Worm (Caenorhabditis elegans) whole organism, mixed stage, embryonic: ENCODE results near the gene F44E2.6.
A peak's percentile ranks its signal among the peaks of the same experiment; 100 is the strongest.

Experiments
- M03D4.4 ChIP-seq: sonication (generic microtip); optimal IDR thresholded peaks from 2 replicates; lab custom pipeline; 2017; ENCODE audit warnings: mild to moderate bottlenecking, missing genetic modification characterization, missing compliant biosample characterization
- bed-3 ChIP-seq: fragments of 200-800 bp; sonication (Bioruptor generic); optimal IDR thresholded peaks from 3 replicates; lab custom pipeline; 2018; ENCODE audit warnings: mild to moderate bottlenecking, missing genetic modification characterization, moderate library complexity, missing compliant biosample characterization
- blmp-1 ChIP-seq: fragments of 150-350 bp; optimal IDR thresholded peaks from 2 replicates; lab custom pipeline; 2014; ENCODE audit warnings: missing biosample characterization, missing genetic modification characterization
- ceh-39 ChIP-seq: fragments of 150-350 bp; optimal IDR thresholded peaks from 2 replicates; lab custom pipeline; 2014; ENCODE audit warnings: missing biosample characterization, missing genetic modification characterization
- ceh-43 ChIP-seq: fragments of 200-800 bp; sonication (Bioruptor generic); optimal IDR thresholded peaks from 2 replicates; lab custom pipeline; 2018; ENCODE audit warnings: mild to moderate bottlenecking, missing genetic modification characterization, moderate library complexity, missing compliant biosample characterization
- ceh-83 ChIP-seq: fragments of 200-800 bp; sonication (Bioruptor generic); optimal IDR thresholded peaks from 2 replicates; lab custom pipeline; 2018; ENCODE audit warnings: mild to moderate bottlenecking, missing genetic modification characterization, missing compliant biosample characterization
- ces-1 ChIP-seq: fragments of 150-350 bp; optimal IDR thresholded peaks from 2 replicates; lab custom pipeline; 2014; ENCODE audit warnings: missing biosample characterization, missing genetic modification reagents, missing genetic modification characterization
- cnd-1 ChIP-seq: fragments of 200-800 bp; sonication (Bioruptor generic); optimal IDR thresholded peaks from 2 replicates; lab custom pipeline; 2018; ENCODE audit warnings: mild to moderate bottlenecking, missing genetic modification characterization, missing compliant biosample characterization
- drap-1 ChIP-seq: fragments of 200-800 bp; sonication (Bioruptor generic); optimal IDR thresholded peaks from 3 replicates; lab custom pipeline; 2018; ENCODE audit warnings: mild to moderate bottlenecking, missing genetic modification characterization, missing compliant biosample characterization
- elt-1 ChIP-seq: sonication (generic microtip); optimal IDR thresholded peaks from 2 replicates; lab custom pipeline; 2017; ENCODE audit warnings: missing genetic modification characterization, mild to moderate bottlenecking, missing compliant biosample characterization, antibody characterized with exemption, moderate library complexity, borderline replicate concordance; ENCODE audit not compliant: insufficient read depth
- elt-3 ChIP-seq: fragments of 150-350 bp; optimal IDR thresholded peaks from 2 replicates; lab custom pipeline; 2014; ENCODE audit warnings: missing biosample characterization, missing genetic modification characterization
- flh-1 ChIP-seq: fragments of 200-800 bp; sonication (Bioruptor generic); optimal IDR thresholded peaks from 2 replicates; lab custom pipeline; 2018; ENCODE audit warnings: mild to moderate bottlenecking, missing genetic modification characterization, moderate library complexity, missing compliant biosample characterization
- ham-2 ChIP-seq: fragments of 200-800 bp; sonication (Bioruptor generic); optimal IDR thresholded peaks from 2 replicates; lab custom pipeline; 2018; ENCODE audit warnings: mild to moderate bottlenecking, missing genetic modification characterization, missing compliant biosample characterization
- hlh-1 ChIP-seq: fragments of 150-350 bp; optimal IDR thresholded peaks from 2 replicates; lab custom pipeline; 2014; ENCODE audit warnings: missing biosample characterization, missing genetic modification reagents, missing genetic modification characterization
- lin-13 ChIP-seq: fragments of 150-350 bp; optimal IDR thresholded peaks from 2 replicates; lab custom pipeline; 2014; ENCODE audit warnings: missing biosample characterization, missing genetic modification characterization
- lin-32 ChIP-seq: fragments of 200-800 bp; sonication (Bioruptor generic); optimal IDR thresholded peaks from 2 replicates; lab custom pipeline; 2018; ENCODE audit warnings: mild to moderate bottlenecking, missing genetic modification characterization, missing compliant biosample characterization
- lsy-2 ChIP-seq: fragments of 150-350 bp; optimal IDR thresholded peaks from 2 replicates; lab custom pipeline; 2014; ENCODE audit warnings: missing biosample characterization, missing genetic modification characterization
- mab-5 ChIP-seq: fragments of 150-350 bp; optimal IDR thresholded peaks from 2 replicates; lab custom pipeline; 2014; ENCODE audit warnings: missing biosample characterization, missing genetic modification characterization
- mep-1 ChIP-seq: fragments of 150-350 bp; optimal IDR thresholded peaks from 2 replicates; lab custom pipeline; 2017; ENCODE audit warnings: missing biosample characterization, missing genetic modification reagents, missing genetic modification characterization, inconsistent platforms
- mls-2 ChIP-seq: sonication (generic microtip); optimal IDR thresholded peaks from 2 replicates; lab custom pipeline; 2016; ENCODE audit warnings: mild to moderate bottlenecking, missing genetic modification characterization, moderate library complexity, missing compliant biosample characterization
- nhr-12 ChIP-seq: fragments of 150-350 bp; optimal IDR thresholded peaks from 2 replicates; lab custom pipeline; 2014; ENCODE audit warnings: missing biosample characterization, missing genetic modification characterization
- nhr-2 ChIP-seq: fragments of 150-350 bp; optimal IDR thresholded peaks from 2 replicates; lab custom pipeline; 2014; ENCODE audit warnings: missing biosample characterization, missing genetic modification characterization
- nhr-237 ChIP-seq: fragments of 150-350 bp; optimal IDR thresholded peaks from 2 replicates; lab custom pipeline; 2014; ENCODE audit warnings: missing biosample characterization, missing genetic modification characterization
- nhr-28 ChIP-seq: fragments of 150-350 bp; optimal IDR thresholded peaks from 2 replicates; lab custom pipeline; 2014; ENCODE audit warnings: missing biosample characterization, missing genetic modification characterization
- nhr-76 ChIP-seq: sonication (generic microtip); optimal IDR thresholded peaks from 2 replicates; lab custom pipeline; 2017; ENCODE audit warnings: missing biosample characterization, missing genetic modification characterization
- pha-4 ChIP-seq: fragments of 150-350 bp; optimal IDR thresholded peaks from 2 replicates; lab custom pipeline; 2018; ENCODE audit warnings: missing biosample characterization, missing genetic modification reagents, missing genetic modification characterization
- sem-2 ChIP-seq: fragments of 200-800 bp; sonication (Bioruptor generic); optimal IDR thresholded peaks from 2 replicates; lab custom pipeline; 2018; ENCODE audit warnings: mild to moderate bottlenecking, missing genetic modification characterization, missing compliant biosample characterization
- snpc-4 ChIP-seq: fragments of 150-350 bp; optimal IDR thresholded peaks from 2 replicates; lab custom pipeline; 2014; ENCODE audit warnings: missing biosample characterization, missing genetic modification characterization
- sptf-1 ChIP-seq: sonication (generic microtip); optimal IDR thresholded peaks from 2 replicates; lab custom pipeline; 2017; ENCODE audit warnings: mild to moderate bottlenecking, missing genetic modification characterization, moderate library complexity, missing compliant biosample characterization
- tbx-8 ChIP-seq: fragments of 200-800 bp; sonication (Bioruptor generic); optimal IDR thresholded peaks from 2 replicates; lab custom pipeline; 2018; ENCODE audit warnings: mild to moderate bottlenecking, missing genetic modification characterization, moderate library complexity, missing compliant biosample characterization
- unc-120 ChIP-seq: sonication (generic microtip); optimal IDR thresholded peaks from 2 replicates; lab custom pipeline; 2017; ENCODE audit warnings: missing genetic modification characterization, missing compliant biosample characterization; ENCODE audit not compliant: poor library complexity, severe bottlenecking
- unc-39 ChIP-seq: fragments of 150-350 bp; optimal IDR thresholded peaks from 2 replicates; lab custom pipeline; 2014; ENCODE audit warnings: missing biosample characterization, missing genetic modification characterization
- unc-62 ChIP-seq: fragments of 150-350 bp; optimal IDR thresholded peaks from 2 replicates; lab custom pipeline; 2014; ENCODE audit warnings: missing biosample characterization, missing genetic modification reagents, missing genetic modification characterization
- zip-8 ChIP-seq: fragments of 150-350 bp; optimal IDR thresholded peaks from 2 replicates; lab custom pipeline; 2014; ENCODE audit warnings: missing biosample characterization, missing genetic modification characterization
- ztf-11 ChIP-seq: fragments of 150-350 bp; optimal IDR thresholded peaks from 2 replicates; lab custom pipeline; 2014; ENCODE audit warnings: missing biosample characterization, missing genetic modification characterization

Gene F44E2.6

ce11 chrIII:8801352-8801863, 43.6 kb downstream of the F44E2.6 start:
- TF ChIP-seq mab-5 (tag; lab: Kevin White, UChicago) (no peak), snpc-4 (tag; lab: Kevin White, UChicago) (no peak), lin-13 (no peak), unc-120 (tag; lab: Kevin White, UChicago) (no peak), ceh-39 (tag; lab: Kevin White, UChicago) (no peak), blmp-1 (peak; percentile 31)

- TF ChIP-seq flh-1 (GFP tag; lab: Kevin White, UChicago) (no peak), lin-32 (GFP tag; lab: Kevin White, UChicago) (no peak), M03D4.4 (tag; lab: Kevin White, UChicago) (no peak), tbx-8 (GFP tag; lab: Kevin White, UChicago) (no peak)
These were observed 44.3 kb downstream of the F44E2.6 start for ce11 chrIII:8800796-8801083.

- TF ChIP-seq nhr-237 (tag; lab: Kevin White, UChicago) (peak; percentile 72), lin-13 (peak; percentile 53), tbx-8 (GFP tag; lab: Kevin White, UChicago) (peak; percentile 14), unc-39 (tag; lab: Kevin White, UChicago) (no peak), lin-32 (GFP tag; lab: Kevin White, UChicago) (no peak), mab-5 (tag; lab: Kevin White, UChicago) (no peak), ces-1 (peak; percentile 87), nhr-2 (tag; lab: Kevin White, UChicago) (peak; percentile 63), ham-2 (peak; percentile 65), hlh-1 (tag; lab: Kevin White, UChicago) (peak; percentile 83), ztf-11 (tag; lab: Kevin White, UChicago) (peak; percentile 66), sem-2 (GFP tag; lab: Kevin White, UChicago) (no peak), drap-1 (peak; percentile 56), bed-3 (GFP tag; lab: Kevin White, UChicago) (no peak), mls-2 (tag; lab: Kevin White, UChicago) (peak; percentile 92), blmp-1 (no peak), ceh-83 (GFP tag; lab: Kevin White, UChicago) (no peak), sptf-1 (tag; lab: Kevin White, UChicago) (peak; percentile 78), zip-8 (tag; lab: Kevin White, UChicago) (peak; percentile 11), M03D4.4 (tag; lab: Kevin White, UChicago) (peak; percentile 80), ceh-43 (GFP tag; lab: Kevin White, UChicago) (no peak), ceh-39 (tag; lab: Kevin White, UChicago) (no peak), nhr-12 (peak; percentile 33), flh-1 (GFP tag; lab: Kevin White, UChicago) (no peak), nhr-28 (no peak), unc-120 (tag; lab: Kevin White, UChicago) (peak; percentile 93), cnd-1 (tag; lab: Kevin White, UChicago) (peak; percentile 60), nhr-76 (tag; lab: Kevin White, UChicago) (no peak), unc-62 (GFP tag; lab: Kevin White, UChicago) (peak; percentile 96), elt-1 (tag; lab: Kevin White, UChicago) (no peak), mep-1 (tag; lab: Kevin White, UChicago) (no peak), elt-3 (tag; lab: Kevin White, UChicago) (peak; percentile 39), snpc-4 (tag; lab: Kevin White, UChicago) (no peak), lsy-2 (tag; lab: Kevin White, UChicago) (peak; percentile 58), pha-4 (peak; percentile 78)
- TF ChIP-seq, all 35 proteins: peak for 20
These were observed 44.8 kb downstream of the F44E2.6 start, which contains the start of gene F54F2.6 for ce11 chrIII:8799964-8800795. Gene F54F2.6, minus strand, starts transcription at chrIII:8800701.
